Fruit fly (Drosophila melanogaster): Measurements from ENCODE around the gene CG11523.

dm6 chr3L:22277186-22277585, 10.7 kb upstream of the CG11523 start:
- TF ChIP-seq h (optimal IDR thresholded peaks at IDR 0.05) = no peak
- TF ChIP-seq ttk (optimal IDR thresholded peaks at IDR 0.05) = no peak
- no peak for TF ChIP-seq Sin3A (optimal IDR thresholded peaks at IDR 0.05)
- TF ChIP-seq Myc (optimal IDR thresholded peaks at IDR 0.05) = no peak
- no peak for TF ChIP-seq psq (optimal IDR thresholded peaks at IDR 0.05)
- TF ChIP-seq insv (optimal IDR thresholded peaks at IDR 0.05) = no peak

Data from Kc167 (cell line).